Fruit fly (Drosophila melanogaster): Measurements from ENCODE around the gene Zcchc7.

The Zcchc7 gene

DNA sequence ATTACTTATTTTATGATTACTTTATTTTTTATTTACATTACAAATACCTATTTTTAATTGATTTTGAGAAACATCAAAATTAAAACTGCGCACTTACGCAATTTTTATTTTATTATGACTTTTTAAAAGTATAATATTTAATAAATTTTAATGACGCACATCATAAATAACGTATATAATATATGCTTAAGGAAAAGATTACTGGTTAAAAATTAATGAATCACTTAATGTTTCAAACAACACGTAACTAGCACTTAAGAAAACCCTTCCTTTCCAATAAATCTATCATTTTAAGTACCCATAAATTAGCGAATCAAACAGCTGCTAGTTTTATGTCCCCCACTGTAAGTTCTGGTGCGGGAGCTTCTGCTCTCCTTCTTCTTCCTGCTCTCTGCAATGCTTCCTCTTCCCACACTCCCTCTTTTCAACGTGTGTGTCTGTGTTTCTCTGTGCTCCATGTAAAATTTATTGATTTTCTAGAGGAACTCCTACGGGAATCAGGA is 38.3 kb upstream of the Zcchc7 start (continued):
- TF ChIP-seq wdn (GFP tag; IDR thresholded peaks at IDR 0.05) = 0 out of 2 replicates have a peak, but pooled peaks have one; percentile 3
- no peak for TF ChIP-seq Dip2 (GFP tag; IDR thresholded peaks at IDR 0.05)
- TF ChIP-seq Med (GFP tag) = peak; percentile 33
- TF ChIP-seq CG10366 (GFP tag; IDR thresholded peaks at IDR 0.05) = peak; percentile 53
- peak; percentile 68 for TF ChIP-seq CG10267 (tag; optimal IDR thresholded peaks at IDR 0.05)
- TF ChIP-seq bcd (GFP tag; optimal IDR thresholded peaks at IDR 0.05) = peak; percentile 69
- TF ChIP-seq CG30431 (GFP tag; optimal IDR thresholded peaks at IDR 0.05) = peak; percentile 47
- TF ChIP-seq Ada2b (GFP tag; IDR thresholded peaks at IDR 0.05) = peak; percentile 54
- TF ChIP-seq lilli (GFP tag; optimal IDR thresholded peaks at IDR 0.05) = peak; percentile 3
- peak; percentile 61 for TF ChIP-seq tio (GFP tag; optimal IDR thresholded peaks at IDR 0.05)
- 0 out of 2 replicates have a peak, but pooled peaks have one; percentile 21 for TF ChIP-seq sens-2 (GFP tag; IDR thresholded peaks at IDR 0.05)
- no peak for TF ChIP-seq rib (GFP tag; IDR thresholded peaks at IDR 0.05)
- no peak for TF ChIP-seq YL-1 (GFP tag; optimal IDR thresholded peaks at IDR 0.05)
- TF ChIP-seq onecut (GFP tag; IDR thresholded peaks at IDR 0.05) = peak; percentile 91
- no peak for TF ChIP-seq CG34422 (GFP tag; IDR thresholded peaks at IDR 0.05)
- peak in 1 of 2 experiments; percentile 27 for TF ChIP-seq Trl (optimal IDR thresholded peaks at IDR 0.05)
- no peak for TF ChIP-seq Trl (GFP tag; optimal IDR thresholded peaks at IDR 0.05)
- TF ChIP-seq CG10274 (GFP tag; optimal IDR thresholded peaks at IDR 0.05) = peak; percentile 31
- peak; percentile 68 for TF ChIP-seq NfI (GFP tag; optimal IDR thresholded peaks at IDR 0.05)
- peak; percentile 29; the same call in 1 of the 2 replicates for TF ChIP-seq CG4404 (GFP tag; IDR thresholded peaks at IDR 0.05)
- TF ChIP-seq ara (GFP tag; IDR thresholded peaks at IDR 0.05) = no peak; the same call in 1 of the 2 replicates
- no peak for TF ChIP-seq emc (GFP tag; optimal IDR thresholded peaks at IDR 0.05)
- TF ChIP-seq MBD-R2 (GFP tag; IDR thresholded peaks at IDR 0.05) = no peak
- TF ChIP-seq CG8388 (GFP tag; optimal IDR thresholded peaks at IDR 0.05) = peak; percentile 58
- TF ChIP-seq Lhr (GFP tag; optimal IDR thresholded peaks at IDR 0.05) = peak; percentile 35
- no peak for TF ChIP-seq Poxn (GFP tag; IDR thresholded peaks at IDR 0.05)
- TF ChIP-seq gem (tag; optimal IDR thresholded peaks at IDR 0.05) = peak; percentile 85
- TF ChIP-seq Ssrp (tag; optimal IDR thresholded peaks at IDR 0.05) = peak; percentile 80
- TF ChIP-seq CG11723 (GFP tag; optimal IDR thresholded peaks at IDR 0.05) = peak; percentile 42
- TF ChIP-seq Blimp-1 (GFP tag; optimal IDR thresholded peaks at IDR 0.05) = peak; percentile 57
- peak; percentile 64 for TF ChIP-seq Rfx (GFP tag; IDR thresholded peaks at IDR 0.05)
- no peak for TF ChIP-seq CG11085 (GFP tag; IDR thresholded peaks at IDR 0.05)
- TF ChIP-seq CG15696 (tag; optimal IDR thresholded peaks at IDR 0.05) = peak; percentile 29
- TF ChIP-seq Fer2 (tag; optimal IDR thresholded peaks at IDR 0.05) = peak; percentile 28
- TF ChIP-seq Xrp1 (GFP tag; IDR thresholded peaks at IDR 0.05) = peak; percentile 70
- TF ChIP-seq dpn (GFP tag; optimal IDR thresholded peaks at IDR 0.05) = peak in 1 of 2 experiments; percentile 53
- peak; percentile 42 for TF ChIP-seq CG2120 (GFP tag; optimal IDR thresholded peaks at IDR 0.05)
- peak; percentile 68 for TF ChIP-seq odd (GFP tag; optimal IDR thresholded peaks at IDR 0.05)
- peak; percentile 64 for TF ChIP-seq CG15601 (tag; optimal IDR thresholded peaks at IDR 0.05)
- TF ChIP-seq CG8924 (tag; optimal IDR thresholded peaks at IDR 0.05) = peak; percentile 75
- peak; percentile 64 for TF ChIP-seq Dek (tag; optimal IDR thresholded peaks at IDR 0.05)
- peak; percentile 34 for TF ChIP-seq sqz (GFP tag; optimal IDR thresholded peaks at IDR 0.05)
- TF ChIP-seq CG9817 (tag; optimal IDR thresholded peaks at IDR 0.05) = peak; percentile 57
- TF ChIP-seq tgo (GFP tag; IDR thresholded peaks at IDR 0.05) = peak; percentile 54; the same call in 1 of the 3 replicates
- peak; percentile 30 for TF ChIP-seq ind (GFP tag; optimal IDR thresholded peaks at IDR 0.05)
- TF ChIP-seq org-1 (GFP tag; optimal IDR thresholded peaks at IDR 0.05) = peak; percentile 79
- TF ChIP-seq run (tag; optimal IDR thresholded peaks at IDR 0.05) = peak; percentile 22
- peak; percentile 48 for TF ChIP-seq tin (GFP tag; optimal IDR thresholded peaks at IDR 0.05)
- TF ChIP-seq CG10462 (GFP tag; optimal IDR thresholded peaks at IDR 0.05) = peak; percentile 44
- TF ChIP-seq unpg (GFP tag; optimal IDR thresholded peaks at IDR 0.05) = peak; percentile 56
- peak; percentile 56; the same call in 2 of the 3 replicates for TF ChIP-seq CG11695 (GFP tag; IDR thresholded peaks at IDR 0.05)

Data from whole organism, embryonic.